Worm (Caenorhabditis elegans): ENCODE data around the gene T13H5.8.

DNA sequence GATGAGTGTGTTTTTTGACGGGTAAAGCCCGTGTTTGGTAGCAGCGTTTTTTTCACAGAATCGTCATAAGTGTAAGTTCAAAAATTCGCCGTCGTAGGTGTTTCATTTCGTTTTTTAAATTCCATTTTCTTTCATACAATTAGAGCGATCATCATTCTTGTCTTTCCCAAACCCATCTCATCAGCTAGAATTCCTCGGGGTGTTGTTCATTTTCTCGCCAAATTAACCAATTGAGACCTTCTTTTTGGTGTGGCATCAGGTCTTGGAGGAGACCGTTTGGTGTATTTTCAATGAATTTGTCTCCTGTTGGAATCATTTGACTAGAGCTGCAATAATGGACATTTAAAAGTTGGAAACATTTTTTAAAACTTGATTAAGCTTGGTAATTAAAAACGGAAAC, 45.4 kb upstream of the T13H5.8 start:
- TF ChIP-seq unc-39 (tag; optimal IDR thresholded peaks at IDR 0.05): no peak
- no peak for TF ChIP-seq mml-1 (tag; optimal IDR thresholded peaks at IDR 0.05)
- no peak for TF ChIP-seq nhr-237 (tag; optimal IDR thresholded peaks at IDR 0.05)
- no peak for TF ChIP-seq unc-62 (GFP tag; optimal IDR thresholded peaks at IDR 0.05)
- TF ChIP-seq nhr-28 (tag; optimal IDR thresholded peaks at IDR 0.05): no peak
- no peak for TF ChIP-seq ztf-4 (tag; optimal IDR thresholded peaks at IDR 0.05)
